Fruit fly (Drosophila melanogaster) whole organism: ENCODE data around the gene CG12535.

Experiments used
- EcR ChIP-seq, 2 experiments: fragments of >200 bp; optimal IDR thresholded peaks; 2 replicates each; lab custom pipeline; 2017; ENCODE audit warnings: missing biosample characterization in 2 of 2, missing genetic modification characterization in 2 of 2, missing genetic modification reagents in 2 of 2
- pan ChIP-seq: fragments of >200 bp; optimal IDR thresholded peaks from 2 replicates; lab custom pipeline; 2017

- TF ChIP-seq EcR (GFP tag; optimal IDR thresholded peaks at IDR 0.05; lab: Kevin White, UChicago) (no peak), pan (lab: Kevin White, UChicago) (no peak)
These were observed 69.3 kb downstream of the CG12535 start for dm6 chrX:3379364-3379983.
